Fruit fly (Drosophila melanogaster) Kc167 (cell line): Measurements from ENCODE around the gene CG7365.

Experiments used
- Myc ChIP-seq: fragments of >200 bp; optimal IDR thresholded peaks from 2 replicates; lab custom pipeline; 2017; ENCODE audit warnings: missing external identifiers
- Sin3A ChIP-seq: fragments of >200 bp; optimal IDR thresholded peaks from 2 replicates; lab custom pipeline; 2018; ENCODE audit warnings: missing external identifiers
- h ChIP-seq: fragments of >200 bp; optimal IDR thresholded peaks from 3 replicates; lab custom pipeline; 2018; ENCODE audit warnings: missing external identifiers
- insv ChIP-seq: fragments of >200 bp; optimal IDR thresholded peaks from 3 replicates; lab custom pipeline; 2018; ENCODE audit warnings: missing external identifiers
- psq ChIP-seq: fragments of >200 bp; optimal IDR thresholded peaks from 2 replicates; lab custom pipeline; 2017; ENCODE audit warnings: missing external identifiers
- ttk ChIP-seq: sonication (Bioruptor generic); optimal IDR thresholded peaks from 2 replicates; lab custom pipeline; 2017; ENCODE audit warnings: missing external identifiers

- no peak for TF ChIP-seq h (lab: Kevin White, UChicago)
- TF ChIP-seq ttk (lab: Kevin White, UChicago), result no peak
- no peak for TF ChIP-seq Sin3A (lab: Kevin White, UChicago)
- TF ChIP-seq psq, result no peak
- TF ChIP-seq insv (lab: Kevin White, UChicago), result no peak
- no peak for TF ChIP-seq Myc (lab: Kevin White, UChicago)
These were observed 4.5 kb upstream of the CG7365 start, which contains the start of gene obst-J for dm6 chr3L:20131643-20132042.
